Worm (Caenorhabditis elegans) whole organism, mixed stage, embryonic: Measurements from ENCODE around the gene ctsa-4.2.

ENCODE experiments used
- M03D4.4 ChIP-seq: sonication (generic microtip); optimal IDR thresholded peaks from 2 replicates; lab custom pipeline; 2017; ENCODE audit warnings: mild to moderate bottlenecking, missing genetic modification characterization, missing compliant biosample characterization
- elt-1 ChIP-seq: sonication (generic microtip); optimal IDR thresholded peaks from 2 replicates; lab custom pipeline; 2017; ENCODE audit warnings: missing genetic modification characterization, mild to moderate bottlenecking, missing compliant biosample characterization, antibody characterized with exemption, moderate library complexity, borderline replicate concordance; ENCODE audit not compliant: insufficient read depth
- lin-13 ChIP-seq: fragments of 150-350 bp; optimal IDR thresholded peaks from 2 replicates; lab custom pipeline; 2014; ENCODE audit warnings: missing biosample characterization, missing genetic modification characterization
- lsy-2 ChIP-seq: fragments of 150-350 bp; optimal IDR thresholded peaks from 2 replicates; lab custom pipeline; 2014; ENCODE audit warnings: missing biosample characterization, missing genetic modification characterization
- mab-5 ChIP-seq: fragments of 150-350 bp; optimal IDR thresholded peaks from 2 replicates; lab custom pipeline; 2014; ENCODE audit warnings: missing biosample characterization, missing genetic modification characterization
- nhr-12 ChIP-seq: fragments of 150-350 bp; optimal IDR thresholded peaks from 2 replicates; lab custom pipeline; 2014; ENCODE audit warnings: missing biosample characterization, missing genetic modification characterization
- nhr-237 ChIP-seq: fragments of 150-350 bp; optimal IDR thresholded peaks from 2 replicates; lab custom pipeline; 2014; ENCODE audit warnings: missing biosample characterization, missing genetic modification characterization
- nhr-76 ChIP-seq: sonication (generic microtip); optimal IDR thresholded peaks from 2 replicates; lab custom pipeline; 2017; ENCODE audit warnings: missing biosample characterization, missing genetic modification characterization
- pha-4 ChIP-seq: fragments of 150-350 bp; optimal IDR thresholded peaks from 2 replicates; lab custom pipeline; 2018; ENCODE audit warnings: missing biosample characterization, missing genetic modification reagents, missing genetic modification characterization
- sem-2 ChIP-seq: fragments of 200-800 bp; sonication (Bioruptor generic); optimal IDR thresholded peaks from 2 replicates; lab custom pipeline; 2018; ENCODE audit warnings: mild to moderate bottlenecking, missing genetic modification characterization, missing compliant biosample characterization
- snpc-4 ChIP-seq: fragments of 150-350 bp; optimal IDR thresholded peaks from 2 replicates; lab custom pipeline; 2014; ENCODE audit warnings: missing biosample characterization, missing genetic modification characterization
- tbx-8 ChIP-seq: fragments of 200-800 bp; sonication (Bioruptor generic); optimal IDR thresholded peaks from 2 replicates; lab custom pipeline; 2018; ENCODE audit warnings: mild to moderate bottlenecking, missing genetic modification characterization, moderate library complexity, missing compliant biosample characterization
- unc-39 ChIP-seq: fragments of 150-350 bp; optimal IDR thresholded peaks from 2 replicates; lab custom pipeline; 2014; ENCODE audit warnings: missing biosample characterization, missing genetic modification characterization
- ztf-11 ChIP-seq: fragments of 150-350 bp; optimal IDR thresholded peaks from 2 replicates; lab custom pipeline; 2014; ENCODE audit warnings: missing biosample characterization, missing genetic modification characterization

ce11 chrIII:6612282-6612681 lies at the start of gene ctsa-4.2:
- TF ChIP-seq elt-1 (no peak), nhr-12 (tag; lab: Kevin White, UChicago) (no peak), sem-2 (GFP tag; lab: Kevin White, UChicago) (no peak), snpc-4 (tag; lab: Kevin White, UChicago) (no peak), ztf-11 (no peak), mab-5 (tag; lab: Kevin White, UChicago) (no peak), unc-39 (tag; lab: Kevin White, UChicago) (no peak), tbx-8 (no peak), M03D4.4 (no peak), pha-4 (no peak), nhr-76 (tag; lab: Kevin White, UChicago) (no peak), nhr-237 (tag; lab: Kevin White, UChicago) (no peak), lsy-2 (tag; lab: Kevin White, UChicago) (no peak), lin-13 (tag; lab: Kevin White, UChicago) (no peak)
